Worm (Caenorhabditis elegans) whole organism, L3 larva: ENCODE measurements around the gene syx-4.

Source experiments
- ZK546.5 ChIP-seq: sonication (generic microtip); optimal IDR thresholded peaks from 2 replicates; lab custom pipeline; 2017; ENCODE audit warnings: missing biosample characterization, missing genetic modification characterization
- ceh-82 ChIP-seq: fragments of 150-350 bp; optimal IDR thresholded peaks from 2 replicates; lab custom pipeline; 2014; ENCODE audit warnings: missing biosample characterization, missing genetic modification characterization
- elt-1 ChIP-seq: fragments of 150-350 bp; optimal IDR thresholded peaks from 2 replicates; lab custom pipeline; 2014; ENCODE audit warnings: missing biosample characterization, missing genetic modification characterization
- nhr-11 ChIP-seq: fragments of 150-350 bp; optimal IDR thresholded peaks from 2 replicates; lab custom pipeline; 2014; ENCODE audit warnings: missing biosample characterization, missing genetic modification characterization
- nhr-23 ChIP-seq: fragments of 150-350 bp; optimal IDR thresholded peaks from 2 replicates; lab custom pipeline; 2014; ENCODE audit warnings: missing biosample characterization, missing genetic modification reagents, missing genetic modification characterization
- nhr-237 ChIP-seq: fragments of 150-350 bp; optimal IDR thresholded peaks from 2 replicates; lab custom pipeline; 2014; ENCODE audit warnings: missing biosample characterization, missing genetic modification characterization
- nhr-25 ChIP-seq: sonication (generic microtip); optimal IDR thresholded peaks from 2 replicates; lab custom pipeline; 2017; ENCODE audit warnings: missing biosample characterization, missing genetic modification characterization
- nhr-43 ChIP-seq: sonication (generic microtip); optimal IDR thresholded peaks from 2 replicates; lab custom pipeline; 2016; ENCODE audit warnings: mild to moderate bottlenecking, missing genetic modification characterization, missing compliant biosample characterization; ENCODE audit not compliant: poor library complexity, severe bottlenecking
- nhr-67 ChIP-seq: fragments of 150-350 bp; optimal IDR thresholded peaks from 2 replicates; lab custom pipeline; 2014; ENCODE audit warnings: missing biosample characterization, missing genetic modification characterization
- sea-2 ChIP-seq: fragments of 150-350 bp; sonication (generic microtip); optimal IDR thresholded peaks from 4 replicates; lab custom pipeline; 2014; ENCODE audit warnings: missing biosample characterization, missing genetic modification reagents, missing genetic modification characterization
- skn-1 ChIP-seq: fragments of 150-350 bp; optimal IDR thresholded peaks from 2 replicates; lab custom pipeline; 2014; ENCODE audit warnings: missing biosample characterization, missing genetic modification characterization
- tbx-2 ChIP-seq: sonication (generic microtip); optimal IDR thresholded peaks from 2 replicates; lab custom pipeline; 2016; ENCODE audit warnings: mild to moderate bottlenecking, missing genetic modification characterization, missing compliant biosample characterization
- zag-1 ChIP-seq: fragments of 150-350 bp; optimal IDR thresholded peaks from 2 replicates; lab custom pipeline; 2014; ENCODE audit warnings: missing biosample characterization, missing genetic modification characterization
- ztf-4 ChIP-seq: fragments of 150-350 bp; optimal IDR thresholded peaks from 2 replicates; lab custom pipeline; 2014; ENCODE audit warnings: missing biosample characterization, missing genetic modification characterization

DNA sequence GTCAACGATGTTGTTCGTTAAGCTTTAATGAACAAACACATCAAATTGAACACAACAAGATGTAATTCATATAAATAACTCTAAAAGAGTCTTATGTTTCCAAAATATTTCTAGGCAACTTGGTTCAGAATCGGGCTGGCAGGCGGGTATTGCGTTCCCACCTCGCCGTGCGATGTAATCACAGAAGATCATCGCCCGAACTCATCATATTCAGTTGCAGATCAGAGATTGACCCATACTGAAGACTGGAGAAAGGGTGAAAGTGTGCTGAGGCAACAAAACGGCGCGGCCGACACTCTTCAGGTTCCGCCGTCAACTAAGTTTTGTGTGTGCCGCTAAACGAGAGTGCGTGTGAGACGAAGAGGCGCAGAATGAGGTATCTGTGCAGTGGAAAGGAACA, 28.6 kb upstream of the syx-4 start:
- TF ChIP-seq ZK546.5 (tag; lab: Kevin White, UChicago) (no peak), nhr-237 (tag; lab: Kevin White, UChicago) (no peak), nhr-11 (tag; lab: Kevin White, UChicago) (no peak), ztf-4 (tag; lab: Kevin White, UChicago) (peak; percentile 5), zag-1 (tag; lab: Kevin White, UChicago) (no peak), tbx-2 (tag; lab: Kevin White, UChicago) (peak; percentile 85), nhr-43 (peak; percentile 76), ceh-82 (peak; percentile 16), elt-1 (tag; lab: Kevin White, UChicago) (no peak), nhr-23 (tag; lab: Kevin White, UChicago) (peak; percentile 60), sea-2 (GFP tag; lab: Kevin White, UChicago) (no peak), skn-1 (tag; lab: Kevin White, UChicago) (no peak), nhr-25 (tag; lab: Kevin White, UChicago) (peak; percentile 78), nhr-67 (tag; lab: Kevin White, UChicago) (no peak)
